Fruit fly (Drosophila melanogaster) whole organism, prepupa: ENCODE results near the gene NimC2.

ENCODE experiments used
- CG8319 ChIP-seq: fragments of 200-800 bp; sonication (Bioruptor generic); optimal IDR thresholded peaks from 3 replicates; lab custom pipeline; 2016; ENCODE audit warnings: missing biosample characterization, missing genetic modification characterization
- CG8632 ChIP-seq: fragments of 200-800 bp; sonication (Bioruptor generic); optimal IDR thresholded peaks from 3 replicates; lab custom pipeline; 2016; ENCODE audit warnings: missing biosample characterization, missing genetic modification characterization
- Gug ChIP-seq: fragments of 200-800 bp; sonication (Bioruptor generic); IDR thresholded peaks from 2 replicates; pipeline ENCODE4 v1.3.6; 2022; ENCODE audit warnings: missing biosample characterization, missing genetic modification characterization
- Hr38 ChIP-seq: sonication (Bioruptor generic); optimal IDR thresholded peaks from 2 replicates; lab custom pipeline; 2016; ENCODE audit warnings: missing biosample characterization, missing genetic modification characterization
- lz ChIP-seq: fragments of 200-800 bp; sonication (Bioruptor generic); optimal IDR thresholded peaks from 3 replicates; lab custom pipeline; 2016; ENCODE audit warnings: missing biosample characterization, missing genetic modification characterization

dm6 chr2L:14020545-14020874 lies 40.6 kb downstream of the NimC2 start:
- TF ChIP-seq CG8632 (no peak), lz (GFP tag; lab: Kevin White, UChicago) (no peak), Gug (no peak), CG8319 (no peak), Hr38 (no peak)
